Fruit fly (Drosophila melanogaster) whole organism, embryonic: ENCODE data around the gene HP5.

Experiments used
- Atf3 ChIP-seq: fragments of 200-800 bp; sonication (Bioruptor generic); optimal IDR thresholded peaks from 3 replicates; lab custom pipeline; 2016; ENCODE audit warnings: missing biosample characterization, missing genetic modification characterization
- Awh ChIP-seq: fragments of 200-800 bp; sonication (Bioruptor generic); IDR thresholded peaks from 2 replicates; pipeline ENCODE4, ENCODE4 v1.3.6; 2022; ENCODE audit warnings: missing biosample characterization, missing genetic modification characterization
- CG10274 ChIP-seq: fragments of 200-800 bp; sonication (Bioruptor generic); optimal IDR thresholded peaks from 3 replicates; lab custom pipeline; 2017; ENCODE audit warnings: missing biosample characterization, mild to moderate bottlenecking, missing genetic modification characterization
- CG11456 ChIP-seq: fragments of 200-800 bp; sonication (Bioruptor generic); IDR thresholded peaks from 3 replicates; pipeline ENCODE4 v1.3.6; 2022; ENCODE audit warnings: missing biosample characterization, missing genetic modification characterization
- CG11695 ChIP-seq: fragments of 200-800 bp; sonication (Bioruptor generic); IDR thresholded peaks from 3 replicates; pipeline ENCODE4 v1.3.6; 2022; ENCODE audit warnings: missing biosample characterization, missing genetic modification characterization
- CG12155 ChIP-seq: fragments of 200-800 bp; sonication (Bioruptor generic); optimal IDR thresholded peaks from 3 replicates; lab custom pipeline; 2016; ENCODE audit warnings: missing biosample characterization, missing genetic modification characterization
- CG12219 ChIP-seq: fragments of 200-800 bp; sonication (Bioruptor generic); optimal IDR thresholded peaks from 3 replicates; lab custom pipeline; 2018; ENCODE audit warnings: missing biosample characterization, mild to moderate bottlenecking, missing genetic modification characterization
- CG13424 ChIP-seq: fragments of 200-800 bp; sonication (Bioruptor generic); optimal IDR thresholded peaks from 2 replicates; lab custom pipeline; 2019; ENCODE audit warnings: missing biosample characterization, mild to moderate bottlenecking, missing genetic modification characterization, moderate library complexity
- CG13624 ChIP-seq: fragments of 200-800 bp; sonication (Bioruptor generic); optimal IDR thresholded peaks from 2 replicates; lab custom pipeline; 2016; ENCODE audit warnings: missing biosample characterization, missing genetic modification characterization
- CG1603 ChIP-seq: fragments of 200-800 bp; sonication (Bioruptor generic); optimal IDR thresholded peaks from 2 replicates; lab custom pipeline; 2019; ENCODE audit warnings: missing biosample characterization, mild to moderate bottlenecking, missing genetic modification characterization, moderate library complexity
- CG16813 ChIP-seq: fragments of 200-800 bp; sonication (Bioruptor generic); IDR thresholded peaks from 3 replicates; pipeline ENCODE4 v1.3.6; 2022; ENCODE audit warnings: missing biosample characterization, missing genetic modification characterization; ENCODE audit not compliant: partially characterized antibody
- CG16863 ChIP-seq: fragments of 200-800 bp; sonication (Bioruptor generic); optimal IDR thresholded peaks from 3 replicates; lab custom pipeline; 2016; ENCODE audit warnings: missing biosample characterization, missing genetic modification characterization
- CG18476 ChIP-seq: fragments of 200-800 bp; sonication (Bioruptor generic); optimal IDR thresholded peaks from 2 replicates; lab custom pipeline; 2016; ENCODE audit warnings: missing biosample characterization, mild to moderate bottlenecking, missing genetic modification characterization
- CG18619 ChIP-seq: fragments of 200-800 bp; sonication (Bioruptor generic); optimal IDR thresholded peaks from 3 replicates; lab custom pipeline; 2017; ENCODE audit warnings: missing biosample characterization, mild to moderate bottlenecking, missing genetic modification characterization
- CG2889 ChIP-seq: fragments of 200-800 bp; sonication (Bioruptor generic); IDR thresholded peaks from 3 replicates; pipeline ENCODE4 v1.3.6; 2022; ENCODE audit warnings: missing biosample characterization, missing genetic modification characterization
- CG4328 ChIP-seq: fragments of 200-800 bp; sonication (Bioruptor generic); optimal IDR thresholded peaks from 3 replicates; lab custom pipeline; 2017; ENCODE audit warnings: missing biosample characterization, missing genetic modification reagents, missing genetic modification characterization
- CG4404 ChIP-seq: fragments of 200-800 bp; sonication (Bioruptor generic); IDR thresholded peaks from 2 replicates; pipeline ENCODE4 v1.3.6; 2022; ENCODE audit warnings: missing biosample characterization, missing genetic modification characterization
- CG5245 ChIP-seq: fragments of 200-800 bp; sonication (Bioruptor generic); optimal IDR thresholded peaks from 3 replicates; lab custom pipeline; 2016; ENCODE audit warnings: missing biosample characterization, missing genetic modification characterization
- CG6813 ChIP-seq: fragments of 200-800 bp; sonication (Bioruptor generic); optimal IDR thresholded peaks from 2 replicates; lab custom pipeline; 2017; ENCODE audit warnings: missing biosample characterization, missing genetic modification characterization, mild to moderate bottlenecking, moderate library complexity, missing genetic modification reagents
- CG6854 ChIP-seq: fragments of 200-800 bp; sonication (Bioruptor generic); optimal IDR thresholded peaks from 3 replicates; lab custom pipeline; 2017; ENCODE audit warnings: missing biosample characterization, mild to moderate bottlenecking, missing genetic modification characterization
- CG8290 ChIP-seq, 3 experiments: fragments of 200-800 bp; sonication (Bioruptor generic); optimal IDR thresholded peaks; 2 replicates each; lab custom pipeline; 2016 to 2019; ENCODE audit warnings: missing biosample characterization in 3 of 3, missing genetic modification characterization in 3 of 3, mild to moderate bottlenecking in 2 of 3, moderate library complexity in 1 of 3
- CG8388 ChIP-seq: fragments of 200-800 bp; sonication (Bioruptor generic); optimal IDR thresholded peaks from 2 replicates; lab custom pipeline; 2019; ENCODE audit warnings: missing biosample characterization, mild to moderate bottlenecking, missing genetic modification characterization, moderate library complexity
- CG9215 ChIP-seq: fragments of 200-800 bp; sonication (Bioruptor generic); IDR thresholded peaks from 2 replicates; pipeline ENCODE4 v1.3.6; 2022; ENCODE audit warnings: missing biosample characterization, missing genetic modification characterization
- Chrac-16 ChIP-seq: fragments of 200-800 bp; sonication (Bioruptor generic); optimal IDR thresholded peaks from 3 replicates; lab custom pipeline; 2016; ENCODE audit warnings: missing biosample characterization, missing genetic modification characterization
- Dip3 ChIP-seq: fragments of 200-800 bp; sonication (Bioruptor generic); optimal IDR thresholded peaks from 3 replicates; lab custom pipeline; 2016; ENCODE audit warnings: missing biosample characterization, missing genetic modification characterization
- Doc2 ChIP-seq: fragments of 200-800 bp; sonication (Bioruptor generic); IDR thresholded peaks from 2 replicates; pipeline ENCODE4 v1.3.6; 2022; ENCODE audit warnings: missing biosample characterization, missing genetic modification characterization
- Ets97D ChIP-seq: fragments of 200-800 bp; sonication (Bioruptor generic); optimal IDR thresholded peaks from 3 replicates; lab custom pipeline; 2016; ENCODE audit warnings: missing biosample characterization, missing genetic modification characterization
- H15 ChIP-seq: fragments of 200-800 bp; sonication (Bioruptor generic); IDR thresholded peaks from 3 replicates; pipeline ENCODE4 v1.3.6; 2022; ENCODE audit warnings: missing biosample characterization, missing genetic modification characterization
- Mrtf ChIP-seq: fragments of 200-800 bp; sonication (Bioruptor generic); IDR thresholded peaks from 3 replicates; pipeline ENCODE4 v1.3.6; 2022; ENCODE audit warnings: missing biosample characterization, missing genetic modification characterization
- Optix ChIP-seq: fragments of 200-800 bp; sonication (Bioruptor generic); IDR thresholded peaks from 3 replicates; pipeline ENCODE4 v1.3.6; 2022; ENCODE audit warnings: missing biosample characterization, missing genetic modification characterization
- Ptx1 ChIP-seq: fragments of 200-800 bp; sonication (Bioruptor generic); IDR thresholded peaks from 2 replicates; pipeline ENCODE4 v1.3.6; 2022; ENCODE audit warnings: missing biosample characterization, missing genetic modification characterization
- az2 ChIP-seq: fragments of 200-800 bp; sonication (Bioruptor generic); optimal IDR thresholded peaks from 3 replicates; lab custom pipeline; 2016; ENCODE audit warnings: missing biosample characterization, missing genetic modification characterization
- bbx ChIP-seq: fragments of 200-800 bp; sonication (Bioruptor generic); IDR thresholded peaks from 2 replicates; pipeline ENCODE4 v1.3.6; 2022; ENCODE audit warnings: missing biosample characterization, missing genetic modification characterization; ENCODE audit not compliant: partially characterized antibody
- bcd ChIP-seq: fragments of 200-800 bp; sonication (Bioruptor generic); optimal IDR thresholded peaks from 2 replicates; lab custom pipeline; 2017; ENCODE audit warnings: missing biosample characterization, mild to moderate bottlenecking, missing genetic modification characterization
- bowl ChIP-seq: fragments of 200-800 bp; sonication (Bioruptor generic); IDR thresholded peaks from 2 replicates; pipeline ENCODE4 v1.3.6; 2022; ENCODE audit warnings: missing biosample characterization, missing genetic modification characterization
- cg ChIP-seq: fragments of 200-800 bp; sonication (Bioruptor generic); optimal IDR thresholded peaks from 3 replicates; lab custom pipeline; 2019; ENCODE audit warnings: missing biosample characterization, mild to moderate bottlenecking, missing genetic modification characterization, moderate library complexity
- chinmo ChIP-seq: fragments of 200-800 bp; sonication (Bioruptor generic); IDR thresholded peaks from 4 replicates; pipeline ENCODE4 v1.3.6; 2022; ENCODE audit warnings: missing biosample characterization, missing genetic modification characterization; ENCODE audit not compliant: partially characterized antibody
- gro ChIP-seq: fragments of 200-800 bp; sonication (Bioruptor generic); optimal IDR thresholded peaks from 2 replicates; lab custom pipeline; 2016; ENCODE audit warnings: missing biosample characterization, missing genetic modification characterization
- her ChIP-seq: fragments of 200-800 bp; sonication (Bioruptor generic); optimal IDR thresholded peaks from 2 replicates; lab custom pipeline; 2016; ENCODE audit warnings: missing biosample characterization, missing genetic modification characterization
- hkb ChIP-seq, 2 experiments: fragments of 200-800 bp in 1 of 2; fragments of >200 bp in 1 of 2; sonication (Bioruptor generic) in 1 of 2; IDR thresholded peaks in 1 of 2; optimal IDR thresholded peaks in 1 of 2; 2 replicates each; pipeline versions ENCODE4 v1.3.6 to Lab custom; 2017 to 2022; ENCODE audit warnings: missing biosample characterization in 1 of 2, missing genetic modification characterization in 1 of 2
- mam ChIP-seq: fragments of 200-800 bp; sonication (Bioruptor generic); optimal IDR thresholded peaks from 3 replicates; lab custom pipeline; 2016; ENCODE audit warnings: missing biosample characterization, missing genetic modification characterization
- pros ChIP-seq: fragments of 200-800 bp; sonication (Bioruptor generic); optimal IDR thresholded peaks from 3 replicates; lab custom pipeline; 2019; ENCODE audit warnings: missing biosample characterization, mild to moderate bottlenecking, missing genetic modification characterization, moderate library complexity
- slou ChIP-seq: fragments of 200-800 bp; sonication (Bioruptor generic); optimal IDR thresholded peaks from 3 replicates; lab custom pipeline; 2016; ENCODE audit warnings: missing biosample characterization, missing genetic modification characterization
- sna ChIP-seq: fragments of 200-800 bp; sonication (Bioruptor generic); IDR thresholded peaks from 2 replicates; pipeline ENCODE4 v1.3.6; 2022; ENCODE audit warnings: missing biosample characterization, missing genetic modification characterization; ENCODE audit not compliant: partially characterized antibody
- stc ChIP-seq: fragments of 200-800 bp; sonication (Bioruptor generic); IDR thresholded peaks from 2 replicates; pipeline ENCODE4 v1.3.6; 2022; ENCODE audit warnings: missing biosample characterization, missing genetic modification characterization
- tio ChIP-seq: fragments of 200-800 bp; sonication (Bioruptor generic); optimal IDR thresholded peaks from 2 replicates; lab custom pipeline; 2017; ENCODE audit warnings: missing biosample characterization, missing genetic modification characterization, inconsistent platforms
- wdn ChIP-seq: fragments of 200-800 bp; sonication (Bioruptor generic); IDR thresholded peaks from 2 replicates; pipeline ENCODE4 v1.3.6; 2022; ENCODE audit warnings: missing biosample characterization, missing genetic modification characterization
- wek ChIP-seq: fragments of 200-800 bp; sonication (Bioruptor generic); optimal IDR thresholded peaks from 3 replicates; lab custom pipeline; 2018; ENCODE audit warnings: missing biosample characterization, mild to moderate bottlenecking, missing genetic modification characterization, moderate library complexity
- zen2 ChIP-seq: fragments of 200-800 bp; sonication (Bioruptor generic); IDR thresholded peaks from 3 replicates; pipeline ENCODE4 v1.3.6; 2022; ENCODE audit warnings: missing biosample characterization, missing genetic modification characterization; ENCODE audit not compliant: partially characterized antibody

HP5 gene

dm6 chrX:11449476-11450119 lies 5.0 kb upstream of the HP5 start (continued):
- peak; percentile 74 for TF ChIP-seq wek (GFP tag; lab: Kevin White, UChicago)
- TF ChIP-seq CG6854, result peak; percentile 65
- peak; percentile 85 for TF ChIP-seq CG18619
- peak; percentile 28; the same call in 1 of the 2 replicates for TF ChIP-seq Doc2 (GFP tag; lab: Robert Waterston, UW)
- TF ChIP-seq zen2 (GFP tag; lab: Robert Waterston, UW), result no peak
- TF ChIP-seq CG8388 (GFP tag; lab: Kevin White, UChicago), result peak; percentile 80
- TF ChIP-seq CG10274 (GFP tag; lab: Kevin White, UChicago), result peak; percentile 71
- TF ChIP-seq CG9215 (GFP tag; lab: Robert Waterston, UW), result peak; percentile 82
- peak; percentile 83 for TF ChIP-seq her (GFP tag; lab: Kevin White, UChicago)
- 0 out of 4 replicates have a peak, but pooled peaks have one; percentile 5 for TF ChIP-seq chinmo
- peak; percentile 74 for TF ChIP-seq CG5245 (GFP tag; lab: Kevin White, UChicago)
- peak; percentile 90 for TF ChIP-seq Ptx1 (GFP tag; lab: Robert Waterston, UW)
- peak; percentile 76 for TF ChIP-seq Dip3 (GFP tag; lab: Kevin White, UChicago)
- TF ChIP-seq gro (GFP tag; lab: Kevin White, UChicago), result peak; percentile 75
- TF ChIP-seq wdn, result peak; percentile 68
- TF ChIP-seq cg (GFP tag; lab: Kevin White, UChicago), result peak; percentile 22
- TF ChIP-seq slou (GFP tag; lab: Kevin White, UChicago), result peak; percentile 27
- peak; percentile 77 for TF ChIP-seq CG4328 (GFP tag; lab: Kevin White, UChicago)
- TF ChIP-seq CG13624, result peak; percentile 82
- TF ChIP-seq CG6813 (GFP tag; lab: Kevin White, UChicago), result peak; percentile 81
- TF ChIP-seq CG13424 (tag; lab: Kevin White, UChicago), result peak; percentile 90
- peak; percentile 67 for TF ChIP-seq CG12155
- TF ChIP-seq bcd (GFP tag; lab: Kevin White, UChicago), result peak; percentile 83
- peak; percentile 89 for TF ChIP-seq Mrtf (GFP tag; lab: Robert Waterston, UW)
- TF ChIP-seq Atf3 (GFP tag; lab: Kevin White, UChicago), result peak; percentile 84
- peak; percentile 82 for TF ChIP-seq CG16863 (GFP tag; lab: Kevin White, UChicago)
- TF ChIP-seq H15, result peak; percentile 60; the same call in 1 of the 3 replicates
- peak; percentile 74 for TF ChIP-seq Chrac-16
- TF ChIP-seq mam, result peak; percentile 87
- TF ChIP-seq CG11456 (GFP tag; lab: Robert Waterston, UW), result peak; percentile 88
- TF ChIP-seq pros, result no peak
- TF ChIP-seq CG16813 (GFP tag; lab: Robert Waterston, UW), result no peak
- peak; percentile 93 for TF ChIP-seq CG1603 (tag; lab: Kevin White, UChicago)
- peak; percentile 79 for TF ChIP-seq CG2889 (GFP tag; lab: Robert Waterston, UW)
- TF ChIP-seq bowl (GFP tag; lab: Robert Waterston, UW), result peak; percentile 75
- TF ChIP-seq stc (GFP tag; lab: Robert Waterston, UW), result peak; percentile 83
- peak; percentile 85 for TF ChIP-seq Awh (GFP tag; lab: Robert Waterston, UW)
- peak; percentile 77 for TF ChIP-seq tio (GFP tag; lab: Kevin White, UChicago)
- no peak for TF ChIP-seq hkb (optimal IDR thresholded peaks at IDR 0.05; lab: Kevin White, UChicago)
- TF ChIP-seq hkb (GFP tag; IDR thresholded peaks at IDR 0.05; lab: Robert Waterston, UW), result peak; percentile 87
- peak; percentile 54 for TF ChIP-seq CG18476
- no peak for TF ChIP-seq sna (GFP tag; lab: Robert Waterston, UW)
- TF ChIP-seq CG8290 (GFP tag; optimal IDR thresholded peaks at IDR 0.05; lab: Kevin White, UChicago), result peak; percentile 48
- peak in 1 of 2 experiments; percentile 97 for TF ChIP-seq CG8290 (tag; optimal IDR thresholded peaks at IDR 0.05; lab: Kevin White, UChicago)
- TF ChIP-seq az2 (GFP tag; lab: Kevin White, UChicago), result peak; percentile 79
- TF ChIP-seq CG11695, result peak; percentile 87
- peak; percentile 70 for TF ChIP-seq CG4404 (GFP tag; lab: Robert Waterston, UW)
- no peak for TF ChIP-seq bbx (GFP tag; lab: Robert Waterston, UW)
- peak; percentile 90 for TF ChIP-seq CG12219 (GFP tag; lab: Kevin White, UChicago)
- TF ChIP-seq Ets97D (GFP tag; lab: Kevin White, UChicago), result peak; percentile 42
- peak; percentile 81 for TF ChIP-seq Optix (GFP tag; lab: Robert Waterston, UW)
